Fruit fly (Drosophila melanogaster) whole organism, embryonic: Measurements from ENCODE around the gene Ac76E.
A peak's percentile ranks its signal among the peaks of the same experiment; 100 is the strongest.

Experiments used
- ATbp ChIP-seq: fragments of 200-800 bp; sonication (Bioruptor generic); optimal IDR thresholded peaks from 2 replicates; lab custom pipeline; 2017; ENCODE audit warnings: missing biosample characterization, mild to moderate bottlenecking, missing genetic modification characterization, missing genetic modification reagents
- Atf3 ChIP-seq: fragments of 200-800 bp; sonication (Bioruptor generic); optimal IDR thresholded peaks from 3 replicates; lab custom pipeline; 2016; ENCODE audit warnings: missing biosample characterization, missing genetic modification characterization
- Bdp1 ChIP-seq: fragments of 200-800 bp; sonication (Bioruptor generic); optimal IDR thresholded peaks from 3 replicates; lab custom pipeline; 2016; ENCODE audit warnings: missing biosample characterization, missing genetic modification characterization
- CG1024 ChIP-seq: fragments of 200-800 bp; sonication (Bioruptor generic); IDR thresholded peaks from 2 replicates; pipeline ENCODE4 v1.3.6; 2022; ENCODE audit warnings: missing biosample characterization, missing genetic modification characterization
- CG10565 ChIP-seq: fragments of 200-800 bp; sonication (Bioruptor generic); optimal IDR thresholded peaks from 3 replicates; lab custom pipeline; 2016; ENCODE audit warnings: missing biosample characterization, mild to moderate bottlenecking, missing genetic modification characterization
- CG11398 ChIP-seq: fragments of 200-800 bp; sonication (Bioruptor generic); optimal IDR thresholded peaks from 2 replicates; lab custom pipeline; 2016; ENCODE audit warnings: missing biosample characterization, missing genetic modification characterization
- CG1233 ChIP-seq: fragments of 200-800 bp; sonication (Bioruptor generic); optimal IDR thresholded peaks from 4 replicates; lab custom pipeline; 2018; ENCODE audit warnings: missing biosample characterization, mild to moderate bottlenecking, missing genetic modification characterization
- CG12659 ChIP-seq: fragments of 200-800 bp; sonication (Bioruptor generic); optimal IDR thresholded peaks from 3 replicates; lab custom pipeline; 2017; ENCODE audit warnings: mild to moderate bottlenecking, missing biosample characterization, missing genetic modification reagents, missing genetic modification characterization
- CG13775 ChIP-seq: fragments of 200-800 bp; sonication (Bioruptor generic); optimal IDR thresholded peaks from 3 replicates; lab custom pipeline; 2017; ENCODE audit warnings: missing biosample characterization, mild to moderate bottlenecking, missing genetic modification characterization
- CG2120 ChIP-seq: fragments of 200-800 bp; sonication (Bioruptor generic); optimal IDR thresholded peaks from 3 replicates; lab custom pipeline; 2016; ENCODE audit warnings: missing biosample characterization, missing genetic modification characterization
- CG30020 ChIP-seq: fragments of 200-800 bp; optimal IDR thresholded peaks from 2 replicates; lab custom pipeline; 2019; ENCODE audit warnings: missing biosample characterization, mild to moderate bottlenecking, missing genetic modification characterization, moderate library complexity
- CG31388 ChIP-seq: fragments of 200-800 bp; sonication (Bioruptor generic); optimal IDR thresholded peaks from 2 replicates; lab custom pipeline; 2016; ENCODE audit warnings: missing biosample characterization, missing genetic modification characterization
- CG34376 ChIP-seq: fragments of 200-800 bp; sonication (Bioruptor generic); optimal IDR thresholded peaks from 2 replicates; lab custom pipeline; 2018; ENCODE audit warnings: missing biosample characterization, mild to moderate bottlenecking, missing genetic modification characterization
- CG42726 ChIP-seq: fragments of 200-800 bp; sonication (Bioruptor generic); IDR thresholded peaks from 2 replicates; pipeline ENCODE4 v1.3.6; 2022; ENCODE audit warnings: missing biosample characterization, missing genetic modification characterization; ENCODE audit not compliant: partially characterized antibody
- CG4730 ChIP-seq: fragments of 200-800 bp; sonication (Bioruptor generic); IDR thresholded peaks from 2 replicates; pipeline ENCODE4 v1.3.6; 2022; ENCODE audit warnings: missing biosample characterization, missing genetic modification characterization
- CG6689 ChIP-seq: fragments of 200-800 bp; sonication (Bioruptor generic); IDR thresholded peaks from 2 replicates; pipeline ENCODE4 v1.3.6; 2022; ENCODE audit warnings: missing biosample characterization, missing genetic modification characterization
- CG7357 ChIP-seq: fragments of 200-800 bp; sonication (Bioruptor generic); IDR thresholded peaks from 3 replicates; pipeline ENCODE4 v1.3.6; 2022; ENCODE audit warnings: missing biosample characterization, missing genetic modification characterization
- CG8359 ChIP-seq: fragments of 200-800 bp; sonication (Bioruptor generic); optimal IDR thresholded peaks from 2 replicates; lab custom pipeline; 2017; ENCODE audit warnings: missing biosample characterization, mild to moderate bottlenecking, missing genetic modification characterization, borderline replicate concordance
- ERR ChIP-seq: fragments of 200-800 bp; sonication (Bioruptor generic); optimal IDR thresholded peaks from 2 replicates; lab custom pipeline; 2016; ENCODE audit warnings: missing biosample characterization, missing genetic modification characterization
- Fer1 ChIP-seq: fragments of 200-800 bp; sonication (Bioruptor generic); optimal IDR thresholded peaks from 2 replicates; lab custom pipeline; 2017; ENCODE audit warnings: missing biosample characterization, mild to moderate bottlenecking, missing genetic modification characterization
- Fer2 ChIP-seq: fragments of 200-800 bp; sonication (Bioruptor generic); optimal IDR thresholded peaks from 2 replicates; lab custom pipeline; 2018; ENCODE audit warnings: missing biosample characterization, mild to moderate bottlenecking, missing genetic modification characterization, moderate library complexity
- Gsc ChIP-seq: fragments of 200-800 bp; sonication (Bioruptor generic); IDR thresholded peaks from 2 replicates; pipeline ENCODE4 v1.3.6; 2022; ENCODE audit warnings: missing biosample characterization, missing genetic modification characterization
- Mad ChIP-seq: fragments of 200-800 bp; sonication (Bioruptor generic); optimal IDR thresholded peaks from 2 replicates; lab custom pipeline; 2016; ENCODE audit warnings: missing biosample characterization, missing genetic modification characterization
- Max ChIP-seq: fragments of 200-800 bp; sonication (Bioruptor generic); optimal IDR thresholded peaks from 2 replicates; lab custom pipeline; 2016; ENCODE audit warnings: missing biosample characterization, mild to moderate bottlenecking, missing genetic modification characterization
- Myb ChIP-seq: fragments of 200-800 bp; sonication (Bioruptor generic); optimal IDR thresholded peaks from 2 replicates; lab custom pipeline; 2016; ENCODE audit warnings: missing biosample characterization, missing genetic modification characterization
- Nf-YB ChIP-seq: fragments of 200-800 bp; sonication (Bioruptor generic); optimal IDR thresholded peaks from 3 replicates; lab custom pipeline; 2019; ENCODE audit warnings: missing biosample characterization, mild to moderate bottlenecking, missing genetic modification characterization, moderate library complexity
- ac ChIP-seq: fragments of 200-800 bp; sonication (Bioruptor generic); optimal IDR thresholded peaks from 3 replicates; lab custom pipeline; 2017; ENCODE audit warnings: missing biosample characterization, mild to moderate bottlenecking, missing genetic modification characterization
- caup ChIP-seq: fragments of 200-800 bp; sonication (Bioruptor generic); optimal IDR thresholded peaks from 3 replicates; lab custom pipeline; 2017; ENCODE audit warnings: missing biosample characterization, mild to moderate bottlenecking, missing genetic modification characterization, moderate library complexity; ENCODE audit not compliant: severe bottlenecking
- chinmo ChIP-seq: fragments of 200-800 bp; sonication (Bioruptor generic); IDR thresholded peaks from 4 replicates; pipeline ENCODE4 v1.3.6; 2022; ENCODE audit warnings: missing biosample characterization, missing genetic modification characterization; ENCODE audit not compliant: partially characterized antibody
- dan ChIP-seq: fragments of 200-800 bp; sonication (Bioruptor generic); IDR thresholded peaks from 2 replicates; pipeline ENCODE4 v1.3.6; 2022; ENCODE audit warnings: missing biosample characterization, missing genetic modification characterization
- en ChIP-seq: fragments of 200-800 bp; sonication (Bioruptor generic); optimal IDR thresholded peaks from 2 replicates; lab custom pipeline; 2016; ENCODE audit warnings: missing biosample characterization, missing genetic modification characterization
- grau ChIP-seq: fragments of 200-800 bp; optimal IDR thresholded peaks from 3 replicates; lab custom pipeline; 2019; ENCODE audit warnings: missing biosample characterization, mild to moderate bottlenecking, missing genetic modification characterization, moderate library complexity
- gro ChIP-seq: fragments of 200-800 bp; sonication (Bioruptor generic); optimal IDR thresholded peaks from 2 replicates; lab custom pipeline; 2016; ENCODE audit warnings: missing biosample characterization, missing genetic modification characterization
- hb ChIP-seq: fragments of 200-800 bp; sonication (Bioruptor generic); IDR thresholded peaks from 3 replicates; pipeline ENCODE4 v1.3.6; 2022; ENCODE audit warnings: missing biosample characterization, missing genetic modification characterization; ENCODE audit not compliant: partially characterized antibody
- ind ChIP-seq: fragments of 200-800 bp; sonication (Bioruptor generic); optimal IDR thresholded peaks from 3 replicates; lab custom pipeline; 2016; ENCODE audit warnings: missing biosample characterization, missing genetic modification characterization
- insv ChIP-seq, 2 experiments: fragments of 200-800 bp; sonication (Bioruptor generic); optimal IDR thresholded peaks; 3 replicates each; lab custom pipeline; 2016 to 2018; ENCODE audit warnings: missing biosample characterization in 2 of 2, missing genetic modification characterization in 2 of 2
- jigr1 ChIP-seq: fragments of 200-800 bp; sonication (Bioruptor generic); IDR thresholded peaks from 3 replicates; pipeline ENCODE4 v1.3.6; 2022; ENCODE audit warnings: missing biosample characterization, missing genetic modification characterization
- jumu ChIP-seq: fragments of 200-800 bp; sonication (Bioruptor generic); optimal IDR thresholded peaks from 3 replicates; lab custom pipeline; 2016; ENCODE audit warnings: missing biosample characterization, missing genetic modification characterization
- klu ChIP-seq: fragments of 200-800 bp; sonication (Bioruptor generic); IDR thresholded peaks from 2 replicates; pipeline ENCODE4 v1.3.6; 2022; ENCODE audit warnings: missing biosample characterization, missing genetic modification characterization
- nerfin-1 ChIP-seq: fragments of 200-800 bp; sonication (Bioruptor generic); optimal IDR thresholded peaks from 3 replicates; lab custom pipeline; 2019; ENCODE audit warnings: missing biosample characterization, mild to moderate bottlenecking, missing genetic modification characterization, moderate library complexity
- nmo ChIP-seq: fragments of 200-800 bp; sonication (Bioruptor generic); optimal IDR thresholded peaks from 2 replicates; lab custom pipeline; 2018; ENCODE audit warnings: missing biosample characterization, mild to moderate bottlenecking, missing genetic modification characterization, moderate library complexity
- pan ChIP-seq, 4 experiments: fragments of >200 bp in 3 of 4; fragments of 200-800 bp in 1 of 4; sonication (Bioruptor generic) in 1 of 4; optimal IDR thresholded peaks in 3 of 4; IDR thresholded peaks in 1 of 4; 2 replicates each; pipeline versions ENCODE4 v1.3.6 to Lab custom; 2017 to 2022; ENCODE audit warnings: missing biosample characterization in 2 of 4, missing genetic modification characterization in 2 of 4, mixed read lengths in 1 of 4
- salm ChIP-seq: fragments of 200-800 bp; sonication (Bioruptor generic); optimal IDR thresholded peaks from 2 replicates; lab custom pipeline; 2018; ENCODE audit warnings: missing biosample characterization, mild to moderate bottlenecking, missing genetic modification characterization
- sens ChIP-seq: fragments of 200-800 bp; sonication (Bioruptor generic); peaks from one replicate; lab custom pipeline; 2016; ENCODE audit warnings: missing biosample characterization, missing genetic modification characterization
- seq ChIP-seq: fragments of 200-800 bp; sonication (Bioruptor generic); IDR thresholded peaks from 2 replicates; pipeline ENCODE4 v1.3.6; 2022; ENCODE audit warnings: missing biosample characterization, missing genetic modification characterization
- sob ChIP-seq: fragments of 200-800 bp; sonication (Bioruptor generic); IDR thresholded peaks from 2 replicates; pipeline ENCODE4 v1.3.6; 2022; ENCODE audit warnings: missing biosample characterization, missing genetic modification characterization
- zfh2 ChIP-seq: fragments of 200-800 bp; sonication (Bioruptor generic); optimal IDR thresholded peaks from 2 replicates; lab custom pipeline; 2016; ENCODE audit warnings: missing biosample characterization, missing genetic modification characterization

Ac76E gene

dm6 chr3L:19906780-19907705, 32.0 kb upstream of the Ac76E start (continued):
- TF ChIP-seq Atf3 (GFP tag; lab: Kevin White, UChicago) = no peak
- TF ChIP-seq en (GFP tag; lab: Kevin White, UChicago) = peak; percentile 50
- TF ChIP-seq ac (GFP tag; lab: Kevin White, UChicago) = peak; percentile 64
- TF ChIP-seq CG11398 (GFP tag; lab: Kevin White, UChicago) = peak; percentile 81
- peak; percentile 31 for TF ChIP-seq Fer2 (tag; lab: Kevin White, UChicago)
- peak; percentile 47 for TF ChIP-seq Mad (GFP tag; lab: Kevin White, UChicago)
- peak; percentile 10 for TF ChIP-seq Bdp1 (GFP tag; lab: Kevin White, UChicago)
- TF ChIP-seq klu (GFP tag; lab: Robert Waterston, UW) = no peak
- peak; percentile 20 for TF ChIP-seq grau
- peak; percentile 31 for TF ChIP-seq Nf-YB
- TF ChIP-seq chinmo (GFP tag; lab: Robert Waterston, UW) = peak; percentile 76
- no peak for TF ChIP-seq jigr1 (GFP tag; lab: Robert Waterston, UW)
- peak; percentile 68; the same call in 1 of the 2 replicates for TF ChIP-seq seq
- TF ChIP-seq sob (GFP tag; lab: Robert Waterston, UW) = peak; percentile 55; the same call in 1 of the 2 replicates
- TF ChIP-seq caup = peak; percentile 88
- TF ChIP-seq hb (GFP tag; lab: Robert Waterston, UW) = no peak
- peak; percentile 40 for TF ChIP-seq CG2120 (GFP tag; lab: Kevin White, UChicago)
- peak; percentile 1 for TF ChIP-seq nmo (GFP tag; lab: Kevin White, UChicago)
- peak; percentile 43 for TF ChIP-seq salm
- TF ChIP-seq CG31388 = peak; percentile 19
- TF ChIP-seq pan (optimal IDR thresholded peaks at IDR 0.05; lab: Kevin White, UChicago) = no peak
- TF ChIP-seq pan (GFP tag; optimal IDR thresholded peaks at IDR 0.05 in 1 of 2, IDR thresholded peaks at IDR 0.05 in 1 of 2) = peak in 1 of 2 experiments; percentile 70
- TF ChIP-seq CG34376 = peak; percentile 94
- TF ChIP-seq CG30020 (tag; lab: Kevin White, UChicago) = no peak
- TF ChIP-seq CG12659 (GFP tag; lab: Kevin White, UChicago) = peak; percentile 60
- TF ChIP-seq dan (GFP tag; lab: Robert Waterston, UW) = no peak
- peak; percentile 78 for TF ChIP-seq Fer1
- TF ChIP-seq CG1233 (GFP tag; lab: Kevin White, UChicago) = peak; percentile 68
- no peak for TF ChIP-seq CG42726 (GFP tag; lab: Robert Waterston, UW)
- peak; percentile 22 for TF ChIP-seq Max (GFP tag; lab: Kevin White, UChicago)
- TF ChIP-seq CG1024 (GFP tag; lab: Robert Waterston, UW) = peak; percentile 72; the same call in 1 of the 2 replicates
- peak; percentile 52 for TF ChIP-seq gro
- peak in 1 of 2 experiments; percentile 43 for TF ChIP-seq insv (GFP tag; optimal IDR thresholded peaks at IDR 0.05; lab: Kevin White, UChicago)
- TF ChIP-seq CG13775 (GFP tag; lab: Kevin White, UChicago) = peak; percentile 37
- TF ChIP-seq jumu (GFP tag; lab: Kevin White, UChicago) = peak; percentile 37
- peak; percentile 46 for TF ChIP-seq nerfin-1 (tag; lab: Kevin White, UChicago)
- TF ChIP-seq ATbp (GFP tag; lab: Kevin White, UChicago) = peak; percentile 90
- TF ChIP-seq CG7357 (GFP tag; lab: Robert Waterston, UW) = no peak
- TF ChIP-seq ERR (GFP tag; lab: Kevin White, UChicago) = peak; percentile 83
- TF ChIP-seq CG4730 (GFP tag; lab: Robert Waterston, UW) = no peak
- TF ChIP-seq CG10565 (GFP tag; lab: Kevin White, UChicago) = no peak
- peak; percentile 95 for TF ChIP-seq sens
- peak; percentile 23; the same call in 1 of the 2 replicates for TF ChIP-seq CG6689 (GFP tag; lab: Robert Waterston, UW)
- no peak for TF ChIP-seq zfh2 (GFP tag; lab: Kevin White, UChicago)
- TF ChIP-seq Gsc (GFP tag; lab: Robert Waterston, UW) = no peak
- TF ChIP-seq CG8359 (GFP tag; lab: Kevin White, UChicago) = peak; percentile 40
- TF ChIP-seq Myb (GFP tag; lab: Kevin White, UChicago) = peak; percentile 39
- TF ChIP-seq ind (GFP tag; lab: Kevin White, UChicago) = peak; percentile 25
